Worm (Caenorhabditis elegans) whole organism, young adult: ENCODE results near the gene F53F4.7.

Experiments used
- B0035.1 ChIP-seq: sonication (generic microtip); optimal IDR thresholded peaks from 2 replicates; lab custom pipeline; 2016; ENCODE audit warnings: missing genetic modification characterization, mild to moderate bottlenecking, missing compliant biosample characterization, missing genotype, missing genetic modification reagents
- mxl-1 ChIP-seq: sonication (generic microtip); optimal IDR thresholded peaks from 2 replicates; lab custom pipeline; 2016; ENCODE audit warnings: missing genetic modification characterization, missing compliant biosample characterization
- snpc-1.1 ChIP-seq: sonication (generic microtip); optimal IDR thresholded peaks from 2 replicates; lab custom pipeline; 2017; ENCODE audit warnings: missing genetic modification characterization, mild to moderate bottlenecking, missing compliant biosample characterization, antibody characterized with exemption, moderate library complexity, missing genotype, missing genetic modification reagents; ENCODE audit not compliant: insufficient read depth

DNA sequence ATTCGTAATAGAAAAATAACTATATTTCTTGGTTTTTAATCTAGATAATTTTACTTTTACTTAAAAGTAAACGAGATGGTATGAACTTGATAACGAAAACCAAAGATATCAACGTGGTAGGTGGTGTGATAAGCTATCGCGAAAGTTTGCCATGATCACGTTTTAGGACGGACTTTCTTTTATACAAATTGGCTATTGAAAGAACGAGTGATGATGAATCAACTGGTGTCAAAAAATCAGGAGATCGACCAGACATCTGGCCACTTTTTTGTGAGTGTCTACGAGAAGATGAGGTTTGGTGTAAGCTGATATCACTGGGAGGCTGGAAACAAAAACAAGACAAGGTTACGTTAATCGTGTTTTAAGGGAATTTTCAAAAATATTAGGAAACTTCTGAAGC lies 45.4 kb upstream of the F53F4.7 start:
- TF ChIP-seq B0035.1 (tag; lab: Kevin White, UChicago) (no peak), snpc-1.1 (no peak), mxl-1 (tag; lab: Kevin White, UChicago) (no peak)
